Worm (Caenorhabditis elegans) whole organism, young adult: ENCODE results near the gene srd-4.

ENCODE experiments used
- C17E4.6 ChIP-seq: fragments of 200-800 bp; sonication (Bioruptor generic); IDR thresholded peaks from 2 replicates; pipeline ENCODE4 v1.3.6; 2022; ENCODE audit warnings: missing genetic modification reagents, missing genetic modification characterization, missing compliant biosample characterization
- F22D6.2 ChIP-seq: sonication (generic microtip); optimal IDR thresholded peaks from 2 replicates; lab custom pipeline; 2016; ENCODE audit warnings: mild to moderate bottlenecking, missing genetic modification characterization, missing compliant biosample characterization
- F33H1.4 ChIP-seq: fragments of 200-800 bp; sonication (Bioruptor generic); IDR thresholded peaks from 2 replicates; pipeline ENCODE4 v1.3.6; 2022; ENCODE audit warnings: missing genetic modification reagents, missing genetic modification characterization, missing compliant biosample characterization
- F39B2.1 ChIP-seq: fragments of 200-800 bp; sonication (Bioruptor generic); IDR thresholded peaks from 2 replicates; pipeline ENCODE4 v1.3.6; 2022; ENCODE audit warnings: missing genetic modification reagents, missing genetic modification characterization, missing compliant biosample characterization
- F52B5.7 ChIP-seq: sonication (generic microtip); optimal IDR thresholded peaks from 2 replicates; lab custom pipeline; 2016; ENCODE audit warnings: mild to moderate bottlenecking, missing genetic modification characterization, missing compliant biosample characterization
- F55B11.4 ChIP-seq: sonication (generic microtip); optimal IDR thresholded peaks from 2 replicates; lab custom pipeline; 2016; ENCODE audit warnings: missing compliant biosample characterization, missing genetic modification characterization, borderline replicate concordance; ENCODE audit not compliant: insufficient read depth
- F57C9.4 ChIP-seq: sonication (generic microtip); optimal IDR thresholded peaks from 2 replicates; lab custom pipeline; 2017; ENCODE audit warnings: mild to moderate bottlenecking, missing genetic modification characterization, missing compliant biosample characterization
- K12H6.12 ChIP-seq: fragments of 200-800 bp; sonication (Bioruptor generic); optimal IDR thresholded peaks from 2 replicates; lab custom pipeline; 2018; ENCODE audit warnings: mild to moderate bottlenecking, missing genetic modification characterization, missing compliant biosample characterization
- Y53G8AR.9 ChIP-seq: fragments of 200-800 bp; sonication (Bioruptor generic); conservative IDR thresholded peaks from 2 replicates; pipeline ENCODE4 v1.3.6; 2022; ENCODE audit warnings: missing genetic modification reagents, missing genetic modification characterization, missing compliant biosample characterization
- Y56A3A.18 ChIP-seq: fragments of 200-800 bp; sonication (Bioruptor generic); IDR thresholded peaks from 2 replicates; pipeline ENCODE4 v1.3.6; 2022; ENCODE audit warnings: missing genetic modification reagents, missing genetic modification characterization, missing compliant biosample characterization
- ama-1 ChIP-seq, 3 experiments: fragments of 150-350 bp in 1 of 3; sonication (generic microtip) in 2 of 3; optimal IDR thresholded peaks; 2 replicates each; lab custom pipeline; 2014 to 2018; ENCODE audit warnings: missing biosample characterization in 2 of 3, missing genetic modification characterization in 2 of 3, missing genetic modification reagents in 2 of 3
- aptf-3 ChIP-seq: fragments of 200-800 bp; sonication (Bioruptor generic); IDR thresholded peaks from 2 replicates; pipeline ENCODE4 v1.3.6; 2022; ENCODE audit warnings: missing genetic modification characterization, missing compliant biosample characterization
- attf-3 ChIP-seq: fragments of 200-800 bp; sonication (Bioruptor generic); conservative IDR thresholded peaks from 2 replicates; pipeline ENCODE4 v1.3.6; 2022; ENCODE audit warnings: missing genetic modification reagents, missing genetic modification characterization, missing compliant biosample characterization
- attf-6 ChIP-seq: fragments of 200-800 bp; sonication (Bioruptor generic); IDR thresholded peaks from 2 replicates; pipeline ENCODE4 v1.3.6; 2022; ENCODE audit warnings: missing genetic modification reagents, missing genetic modification characterization, missing compliant biosample characterization
- ccch-3 ChIP-seq: fragments of 200-800 bp; sonication (Bioruptor generic); optimal IDR thresholded peaks from 2 replicates; lab custom pipeline; 2018; ENCODE audit warnings: mild to moderate bottlenecking, missing genetic modification characterization, missing compliant biosample characterization
- cebp-2 ChIP-seq: fragments of 200-800 bp; sonication (Bioruptor generic); IDR thresholded peaks from 2 replicates; pipeline ENCODE4 v1.3.6; 2022; ENCODE audit warnings: missing genetic modification characterization, missing compliant biosample characterization
- ceh-40 ChIP-seq: fragments of 200-800 bp; sonication (Bioruptor generic); IDR thresholded peaks from 2 replicates; pipeline ENCODE4 v1.3.6; 2022; ENCODE audit warnings: missing genetic modification characterization, missing compliant biosample characterization
- ceh-91 ChIP-seq: fragments of 200-800 bp; sonication (Bioruptor generic); IDR thresholded peaks from 2 replicates; pipeline ENCODE4 v1.3.6; 2022; ENCODE audit warnings: missing genetic modification reagents, missing genetic modification characterization, missing compliant biosample characterization
- dpff-1 ChIP-seq: sonication (generic microtip); optimal IDR thresholded peaks from 2 replicates; lab custom pipeline; 2017; ENCODE audit warnings: mild to moderate bottlenecking, missing genetic modification characterization, missing compliant biosample characterization
- ekl-4 ChIP-seq: fragments of 200-800 bp; sonication (Bioruptor generic); IDR thresholded peaks from 2 replicates; pipeline ENCODE4 v1.3.6; 2022; ENCODE audit warnings: missing genetic modification reagents, missing genetic modification characterization, missing compliant biosample characterization
- hrde-1 ChIP-seq: sonication (generic microtip); optimal IDR thresholded peaks from 2 replicates; lab custom pipeline; 2016; ENCODE audit warnings: missing genetic modification characterization, mild to moderate bottlenecking, missing compliant biosample characterization, moderate library complexity, missing genotype, missing genetic modification reagents, borderline replicate concordance
- let-526 ChIP-seq: fragments of 200-800 bp; sonication (Bioruptor generic); IDR thresholded peaks from 2 replicates; pipeline ENCODE4 v1.3.6; 2022; ENCODE audit warnings: missing genetic modification reagents, missing genetic modification characterization, missing compliant biosample characterization
- lin-26 ChIP-seq: fragments of 200-800 bp; sonication (Bioruptor generic); IDR thresholded peaks from 2 replicates; pipeline ENCODE4 v1.3.6; 2022; ENCODE audit warnings: missing genetic modification reagents, missing genetic modification characterization, missing compliant biosample characterization
- lin-40 ChIP-seq: sonication (generic microtip); optimal IDR thresholded peaks from 2 replicates; lab custom pipeline; 2016; ENCODE audit warnings: missing genetic modification characterization, mild to moderate bottlenecking, missing compliant biosample characterization, missing genotype, missing genetic modification reagents
- lir-1 ChIP-seq: fragments of 200-800 bp; sonication (Bioruptor generic); conservative IDR thresholded peaks from 2 replicates; pipeline ENCODE4 v1.3.6; 2022; ENCODE audit warnings: missing genetic modification reagents, missing genetic modification characterization, missing compliant biosample characterization
- madf-6 ChIP-seq: fragments of 200-800 bp; sonication (Bioruptor generic); IDR thresholded peaks from 2 replicates; pipeline ENCODE4 v1.3.6; 2022; ENCODE audit warnings: missing genetic modification reagents, missing genetic modification characterization, missing compliant biosample characterization
- madf-8 ChIP-seq: fragments of 200-800 bp; sonication (Bioruptor generic); conservative IDR thresholded peaks from 2 replicates; pipeline ENCODE4 v1.3.6; 2022; ENCODE audit warnings: missing genetic modification reagents, missing genetic modification characterization, missing compliant biosample characterization
- nfya-1 ChIP-seq: sonication (generic microtip); optimal IDR thresholded peaks from 2 replicates; lab custom pipeline; 2017; ENCODE audit warnings: antibody characterized with exemption, missing compliant biosample characterization, missing genetic modification characterization, borderline replicate concordance; ENCODE audit not compliant: insufficient read depth
- nhr-27 ChIP-seq: fragments of 200-800 bp; sonication (Bioruptor generic); optimal IDR thresholded peaks from 2 replicates; lab custom pipeline; 2018; ENCODE audit warnings: mild to moderate bottlenecking, missing genetic modification characterization, moderate library complexity, missing compliant biosample characterization
- rcor-1 ChIP-seq: fragments of 200-800 bp; sonication (Bioruptor generic); IDR thresholded peaks from 2 replicates; pipeline ENCODE4 v1.3.6; 2022; ENCODE audit warnings: missing genetic modification reagents, missing genetic modification characterization, missing compliant biosample characterization
- repo-1 ChIP-seq: sonication (generic microtip); optimal IDR thresholded peaks from 2 replicates; lab custom pipeline; 2017; ENCODE audit warnings: mild to moderate bottlenecking, missing genetic modification characterization, missing compliant biosample characterization
- unc-62 ChIP-seq: fragments of 150-350 bp; optimal IDR thresholded peaks from 2 replicates; lab custom pipeline; 2014; ENCODE audit warnings: missing biosample characterization, missing genetic modification reagents, missing genetic modification characterization
- ztf-26 ChIP-seq: sonication (generic microtip); optimal IDR thresholded peaks from 2 replicates; lab custom pipeline; 2017; ENCODE audit warnings: missing genetic modification characterization, missing compliant biosample characterization
- ztf-3 ChIP-seq: fragments of 200-800 bp; sonication (Bioruptor generic); optimal IDR thresholded peaks from 2 replicates; lab custom pipeline; 2018; ENCODE audit warnings: mild to moderate bottlenecking, missing genetic modification characterization, missing compliant biosample characterization

The srd-4 gene

DNA sequence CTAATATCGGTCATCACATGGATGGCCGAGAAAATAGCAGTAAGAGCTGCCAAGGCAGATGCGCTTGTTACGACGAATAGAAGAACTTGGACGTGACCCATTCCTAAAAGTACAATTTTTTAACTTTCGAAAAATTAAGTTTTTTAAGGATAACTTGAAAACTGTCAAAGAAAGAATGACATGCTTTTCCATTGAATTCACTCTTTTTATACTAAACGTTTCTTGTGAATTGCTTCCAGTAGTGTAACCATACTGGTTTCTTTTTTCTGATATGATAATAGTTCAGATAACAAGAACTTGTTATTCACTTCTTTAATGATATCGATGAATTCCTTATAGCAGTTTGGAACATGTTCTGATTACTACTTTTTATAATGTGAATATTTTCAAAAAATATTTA is 17.1 kb upstream of the srd-4 start, which contains the start of gene col-37:
Gene col-37 (minus strand): TSS at position 101 of the 400 bp plus-strand sequence.
- TF ChIP-seq repo-1 (tag; lab: Kevin White, UChicago) (no peak), ztf-3 (GFP tag; lab: Kevin White, UChicago) (no peak), ztf-26 (tag; lab: Kevin White, UChicago) (no peak), K12H6.12 (no peak), madf-6 (GFP tag; lab: Robert Waterston, UW) (no peak), attf-6 (GFP tag; lab: Robert Waterston, UW) (no peak), F52B5.7 (tag; lab: Kevin White, UChicago) (no peak), ceh-40 (GFP tag; lab: Robert Waterston, UW) (no peak), unc-62 (GFP tag; lab: Kevin White, UChicago) (no peak), ccch-3 (no peak), dpff-1 (no peak), ceh-91 (GFP tag; lab: Robert Waterston, UW) (no peak), F55B11.4 (tag; lab: Kevin White, UChicago) (no peak), Y56A3A.18 (GFP tag; lab: Robert Waterston, UW) (no peak), nhr-27 (tag; lab: Kevin White, UChicago) (no peak), lir-1 (GFP tag; lab: Robert Waterston, UW) (no peak), F39B2.1 (GFP tag; lab: Robert Waterston, UW) (no peak), aptf-3 (GFP tag; lab: Robert Waterston, UW) (no peak), F33H1.4 (no peak)

DNA sequence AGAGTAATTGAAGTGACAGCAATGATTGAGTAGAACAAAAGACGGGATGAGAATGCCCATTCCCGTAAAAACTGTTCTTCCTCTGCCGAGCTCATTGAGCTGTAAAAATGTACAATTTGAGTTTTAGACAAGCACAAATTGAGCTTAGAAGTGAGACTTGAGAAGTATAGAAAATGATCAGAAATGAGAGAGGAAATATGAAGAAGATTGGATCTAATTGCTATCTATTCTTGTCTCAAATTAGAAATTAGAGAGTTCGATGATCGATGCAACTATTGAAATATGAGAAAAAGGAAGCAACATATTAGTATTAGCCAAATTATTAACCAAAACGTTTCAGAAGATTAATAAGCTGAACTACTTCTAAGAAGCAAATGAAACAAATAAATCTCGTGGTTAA is 14.6 kb upstream of the srd-4 start, which contains the start of gene ZK863.1:
Gene ZK863.1 (minus strand): TSS at position 101 of the 400 bp plus-strand sequence.
- TF ChIP-seq C17E4.6 (GFP tag; lab: Robert Waterston, UW) (no peak), nhr-27 (tag; lab: Kevin White, UChicago) (no peak), F22D6.2 (tag; lab: Kevin White, UChicago) (no peak), repo-1 (tag; lab: Kevin White, UChicago) (no peak), F55B11.4 (tag; lab: Kevin White, UChicago) (no peak), let-526 (GFP tag; lab: Robert Waterston, UW) (no peak), lin-40 (tag; lab: Kevin White, UChicago) (no peak), madf-8 (GFP tag; lab: Robert Waterston, UW) (no peak), F57C9.4 (tag; lab: Kevin White, UChicago) (no peak)

DNA sequence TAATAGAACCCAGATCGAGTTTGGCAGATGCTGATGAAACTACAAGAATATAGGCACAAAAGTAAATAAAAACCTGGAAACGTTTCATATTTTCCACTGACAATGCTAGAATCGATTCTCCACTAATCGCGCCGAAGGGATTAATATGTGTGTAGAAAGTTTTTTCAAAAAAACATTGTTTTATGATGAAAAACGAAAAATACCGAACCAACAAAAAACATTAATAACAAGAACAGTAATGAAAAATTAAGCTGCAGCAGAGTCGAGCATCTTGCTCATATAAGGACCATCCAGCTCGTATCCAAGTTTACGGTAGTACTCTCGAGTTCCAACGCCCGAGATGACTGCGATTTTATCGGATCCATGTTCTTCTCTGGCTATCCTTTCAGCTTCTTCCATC is 5.4 kb upstream of the srd-4 start, which contains the start of gene clec-224:
Gene clec-224 (minus strand): TSS at position 101 of the 400 bp plus-strand sequence.
- TF ChIP-seq Y53G8AR.9 (GFP tag; lab: Robert Waterston, UW), result no peak
- no peak for TF ChIP-seq rcor-1 (GFP tag; lab: Robert Waterston, UW)
- no peak for TF ChIP-seq nfya-1 (tag; lab: Kevin White, UChicago)
- no peak for TF ChIP-seq cebp-2 (GFP tag; lab: Robert Waterston, UW)
- no peak for TF ChIP-seq attf-3 (GFP tag; lab: Robert Waterston, UW)
- no peak for TF ChIP-seq lin-26 (GFP tag; lab: Robert Waterston, UW)
- TF ChIP-seq hrde-1 (tag; lab: Kevin White, UChicago), result no peak
- TF ChIP-seq, all 124 proteins: peak for 0

DNA sequence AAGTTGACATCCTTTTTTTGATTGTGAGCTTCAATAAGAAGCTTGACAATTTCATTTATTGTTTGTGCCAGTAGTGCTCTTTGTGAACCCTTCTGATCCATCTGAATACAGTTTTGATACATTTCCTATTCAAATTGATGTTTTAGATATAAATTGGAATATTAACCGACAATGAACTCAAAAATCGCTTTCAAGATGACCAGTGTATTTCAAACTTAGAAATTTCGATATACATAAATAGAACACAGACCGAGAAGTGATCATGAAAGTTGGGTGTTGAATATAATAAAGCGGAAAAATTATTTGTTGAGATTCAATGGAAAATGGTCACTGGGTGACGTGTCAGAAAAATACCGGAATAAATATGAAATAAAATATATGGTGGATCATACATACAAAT is 3.4 kb upstream of the srd-4 start, which contains the start of gene elpc-3:
Gene elpc-3 (minus strand): TSS at position 101 of the 400 bp plus-strand sequence.
- no peak for TF ChIP-seq ama-1 (optimal IDR thresholded peaks at IDR 0.05; lab: Kevin White, UChicago)
- TF ChIP-seq ama-1 (GFP tag; optimal IDR thresholded peaks at IDR 0.05; lab: Kevin White, UChicago), result peak in 1 of 2 experiments; percentile 27
- TF ChIP-seq ekl-4 (GFP tag; lab: Robert Waterston, UW), result no peak
- TF ChIP-seq, all 124 proteins: peak for 1
